Worm (Caenorhabditis elegans) whole organism, L2 larva: Measurements from ENCODE around the gene rexd-1.

ENCODE experiments used
- ama-1 ChIP-seq: fragments of 150-350 bp; optimal IDR thresholded peaks from 2 replicates; lab custom pipeline; 2018; ENCODE audit warnings: inconsistent platforms
- blmp-1 ChIP-seq: sonication (generic microtip); optimal IDR thresholded peaks from 2 replicates; lab custom pipeline; 2017; ENCODE audit warnings: missing genetic modification characterization, mild to moderate bottlenecking, missing compliant biosample characterization, antibody characterized with exemption, moderate library complexity; ENCODE audit not compliant: insufficient read depth
- fos-1 ChIP-seq: fragments of 150-350 bp; optimal IDR thresholded peaks from 2 replicates; lab custom pipeline; 2014; ENCODE audit warnings: missing biosample characterization, missing genetic modification characterization
- lsy-2 ChIP-seq, 2 experiments: fragments of 150-350 bp in 1 of 2; sonication (generic microtip) in 1 of 2; optimal IDR thresholded peaks; 2 replicates each; lab custom pipeline; 2014 to 2017; ENCODE audit warnings: missing biosample characterization in 2 of 2, missing genetic modification characterization in 2 of 2
- mab-5 ChIP-seq: fragments of 150-350 bp; optimal IDR thresholded peaks from 2 replicates; lab custom pipeline; 2014; ENCODE audit warnings: missing biosample characterization, missing genetic modification characterization
- nhr-11 ChIP-seq: fragments of 150-350 bp; optimal IDR thresholded peaks from 2 replicates; lab custom pipeline; 2014; ENCODE audit warnings: missing biosample characterization, missing genetic modification characterization
- nhr-237 ChIP-seq: fragments of 150-350 bp; optimal IDR thresholded peaks from 2 replicates; lab custom pipeline; 2014; ENCODE audit warnings: missing biosample characterization, missing genetic modification characterization
- sma-3 ChIP-seq: sonication (generic microtip); optimal IDR thresholded peaks from 2 replicates; lab custom pipeline; 2016; ENCODE audit warnings: missing genetic modification reagents, missing genetic modification characterization, missing compliant biosample characterization
- zag-1 ChIP-seq: fragments of 150-350 bp; optimal IDR thresholded peaks from 2 replicates; lab custom pipeline; 2014; ENCODE audit warnings: missing biosample characterization, missing genetic modification characterization
- ztf-11 ChIP-seq: sonication (generic microtip); optimal IDR thresholded peaks from 2 replicates; lab custom pipeline; 2017; ENCODE audit warnings: missing biosample characterization, missing genetic modification characterization

DNA sequence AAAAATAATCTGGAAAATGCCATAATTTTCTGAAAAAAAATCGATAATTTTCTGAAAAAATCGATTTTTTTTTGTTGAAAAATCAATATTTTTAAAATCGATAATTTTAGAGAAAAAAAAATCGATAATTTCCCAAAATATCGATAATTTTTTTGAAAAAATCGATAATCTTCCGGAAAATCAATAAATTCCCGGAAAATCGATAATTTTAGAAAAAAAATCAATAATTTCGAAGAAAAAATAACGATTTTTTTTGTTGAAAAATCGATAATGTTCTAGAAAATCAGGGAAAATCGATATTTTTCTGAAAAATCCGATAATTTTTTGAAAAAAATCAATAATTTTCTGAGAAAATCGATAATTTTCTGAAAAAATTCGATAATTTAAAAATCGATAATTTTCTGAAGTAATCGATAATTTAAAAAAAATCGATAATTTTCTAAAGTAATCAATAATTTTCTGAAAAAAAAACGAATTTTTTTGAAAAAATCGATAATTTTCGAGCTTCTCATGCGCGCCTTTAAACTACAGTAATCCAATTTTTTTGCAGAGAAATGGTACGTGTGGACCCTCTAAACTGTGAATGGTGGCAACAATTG lies 42.1 kb downstream of the rexd-1 start:
- TF ChIP-seq ztf-11 (tag; lab: Kevin White, UChicago) (no peak), nhr-11 (tag; lab: Kevin White, UChicago) (no peak), ama-1 (lab: Kevin White, UChicago) (no peak), lsy-2 (tag; optimal IDR thresholded peaks at IDR 0.05; lab: Kevin White, UChicago) (no peak), blmp-1 (no peak), sma-3 (GFP tag; lab: Kevin White, UChicago) (no peak), mab-5 (no peak), zag-1 (tag; lab: Kevin White, UChicago) (no peak), fos-1 (tag; lab: Kevin White, UChicago) (no peak), nhr-237 (tag; lab: Kevin White, UChicago) (no peak)
